ENCODE assay signal across 6 worm cellular contexts in genomic region chrIII:8964684-8965283, ce11.
A peak's percentile ranks its signal among the peaks of the same experiment; 100 is the strongest.
TF ChIP-seq lines count a peak whose summit lies in the region.

No protein-coding gene starts in this region.

TF ChIP-seq in whole organism, L1 larva, 84 proteins besides CTCF, POLR2A, EP300 and RAD21:
- TF ChIP-seq nhr-19 (GFP tag; conservative IDR thresholded peaks at IDR 0.05; lab: Robert Waterston, UW) (no peak), efl-1 (optimal IDR thresholded peaks at IDR 0.05; lab: Kevin White, UChicago) (no peak), efl-1 (GFP tag; optimal IDR thresholded peaks at IDR 0.05 in 1 of 2; lab: Kevin White, UChicago) (peak in 1 of 2 experiments; percentile 38), ceh-8 (GFP tag; optimal IDR thresholded peaks at IDR 0.05; lab: Kevin White, UChicago) (peak; percentile 45), ces-1 (GFP tag; optimal IDR thresholded peaks at IDR 0.05; lab: Kevin White, UChicago) (no peak)

TF ChIP-seq in whole organism, L4 larva, 104 proteins besides CTCF, POLR2A, EP300 and RAD21 (continues in another document):
- no peak for TF ChIP-seq saeg-2 (GFP tag; IDR thresholded peaks at IDR 0.05; lab: Robert Waterston, UW)
- TF ChIP-seq set-16 (GFP tag; IDR thresholded peaks at IDR 0.05; lab: Robert Waterston, UW): peak; percentile 96
- TF ChIP-seq ceh-32 (tag; optimal IDR thresholded peaks at IDR 0.05; lab: Kevin White, UChicago; ENCODE audit: poor library complexity): no peak
- no peak for TF ChIP-seq pqm-1 (tag; optimal IDR thresholded peaks at IDR 0.05; lab: Kevin White, UChicago)
- no peak for TF ChIP-seq hif-1 (tag; optimal IDR thresholded peaks at IDR 0.05; lab: Kevin White, UChicago)
- TF ChIP-seq unc-39 (tag; optimal IDR thresholded peaks at IDR 0.05; lab: Kevin White, UChicago): no peak
- no peak for TF ChIP-seq nhr-48 (tag; optimal IDR thresholded peaks at IDR 0.05; lab: Kevin White, UChicago)
- TF ChIP-seq ces-1 (GFP tag; optimal IDR thresholded peaks at IDR 0.05; lab: Kevin White, UChicago): no peak
- TF ChIP-seq snpc-4 (tag; optimal IDR thresholded peaks at IDR 0.05; lab: Kevin White, UChicago): no peak
- no peak for TF ChIP-seq F44E2.7 (GFP tag; IDR thresholded peaks at IDR 0.05; lab: Robert Waterston, UW)
- TF ChIP-seq ceh-82 (tag; optimal IDR thresholded peaks at IDR 0.05; lab: Kevin White, UChicago): no peak
- peak; percentile 69; the same call in 1 of the 2 replicates for TF ChIP-seq pha-4 (GFP tag; IDR thresholded peaks at IDR 0.05; lab: Robert Waterston, UW)
- no peak for TF ChIP-seq pha-4 (tag; optimal IDR thresholded peaks at IDR 0.05; lab: Kevin White, UChicago)
- no peak for TF ChIP-seq dpl-1 (GFP tag; optimal IDR thresholded peaks at IDR 0.05; lab: Kevin White, UChicago)
- no peak for TF ChIP-seq mdl-1 (tag; optimal IDR thresholded peaks at IDR 0.05; lab: Kevin White, UChicago)
- no peak for TF ChIP-seq aha-1 (tag; lab: Kevin White, UChicago)
- TF ChIP-seq ceh-44 (GFP tag; IDR thresholded peaks at IDR 0.05; lab: Robert Waterston, UW): no peak

TF ChIP-seq in whole organism, early embryonic, 17 proteins besides CTCF, POLR2A, EP300 and RAD21:
- TF ChIP-seq aly-1 (tag; optimal IDR thresholded peaks at IDR 0.05; lab: Kevin White, UChicago): peak; percentile 16
- TF ChIP-seq B0310.2 (tag; optimal IDR thresholded peaks at IDR 0.05; lab: Kevin White, UChicago): no peak
- TF ChIP-seq ceh-13 (GFP tag; optimal IDR thresholded peaks at IDR 0.05; lab: Kevin White, UChicago): no peak
- TF ChIP-seq ama-1 (optimal IDR thresholded peaks at IDR 0.05; lab: Kevin White, UChicago): no peak
- no peak for TF ChIP-seq ets-7 (tag; optimal IDR thresholded peaks at IDR 0.05; lab: Kevin White, UChicago)
TF ChIP-seq in whole organism, early embryonic: peak in this region for 1.

TF ChIP-seq in whole organism, late embryonic, 69 proteins besides CTCF, POLR2A, EP300 and RAD21:
- TF ChIP-seq nhr-232 (tag; optimal IDR thresholded peaks at IDR 0.05; lab: Kevin White, UChicago): no peak
- TF ChIP-seq madf-2 (tag; optimal IDR thresholded peaks at IDR 0.05; lab: Kevin White, UChicago): no peak
- TF ChIP-seq dve-1 (tag; optimal IDR thresholded peaks at IDR 0.05; lab: Kevin White, UChicago): peak; percentile 43

TF ChIP-seq in whole organism, midembryonic, 9 proteins besides CTCF, POLR2A, EP300 and RAD21:
- no peak for TF ChIP-seq tab-1 (GFP tag; IDR thresholded peaks at IDR 0.05; lab: Robert Waterston, UW)
- 0 out of 2 replicates have a peak, but pooled peaks have one; percentile 55 for TF ChIP-seq ztf-23 (GFP tag; IDR thresholded peaks at IDR 0.05; lab: Robert Waterston, UW)

TF ChIP-seq in whole organism, young adult, 124 proteins besides CTCF, POLR2A, EP300 and RAD21:
- peak; percentile 94 for TF ChIP-seq egrh-3 (GFP tag; IDR thresholded peaks at IDR 0.05; lab: Robert Waterston, UW)
- no peak for TF ChIP-seq madf-3 (GFP tag; IDR thresholded peaks at IDR 0.05; lab: Robert Waterston, UW)
- no peak for TF ChIP-seq nfya-1 (tag; optimal IDR thresholded peaks at IDR 0.05; lab: Kevin White, UChicago; ENCODE audit: borderline replicate concordance, insufficient read depth)
- peak; percentile 84 for TF ChIP-seq zfh-2 (GFP tag; conservative IDR thresholded peaks at IDR 0.05; lab: Robert Waterston, UW)
